Worm (Caenorhabditis elegans) whole organism, L4 larva: ENCODE results near the gene ethe-1.

Experiments used
- F49E8.2 ChIP-seq: sonication (generic microtip); optimal IDR thresholded peaks from 2 replicates; lab custom pipeline; 2016; ENCODE audit warnings: missing compliant biosample characterization, mild to moderate bottlenecking, missing genetic modification characterization, borderline replicate concordance
- T20F7.1 ChIP-seq: fragments of 200-800 bp; sonication (Bioruptor generic); optimal IDR thresholded peaks from 2 replicates; lab custom pipeline; 2018; ENCODE audit warnings: mild to moderate bottlenecking, missing genetic modification characterization, missing compliant biosample characterization
- egl-27 ChIP-seq: sonication (generic microtip); optimal IDR thresholded peaks from 3 replicates; lab custom pipeline; 2017; ENCODE audit warnings: missing biosample characterization, missing genetic modification reagents, missing genetic modification characterization
- nhr-6 ChIP-seq: fragments of 150-350 bp; optimal IDR thresholded peaks from 2 replicates; lab custom pipeline; 2014; ENCODE audit warnings: missing biosample characterization, missing genetic modification characterization
- unc-62 ChIP-seq, 3 experiments: fragments of 150-350 bp in 1 of 3; sonication (generic microtip); optimal IDR thresholded peaks in 2 of 3; peaks in 1 of 3; 1 replicate in 1 of 3; 2 replicates in 2 of 3; lab custom pipeline; 2014 to 2017; ENCODE audit warnings: missing biosample characterization in 3 of 3, missing genetic modification characterization in 3 of 3, missing genetic modification reagents in 3 of 3, missing genotype in 1 of 3

The ethe-1 gene

ce11 chrIV:9459224-9459781 is 49.3 kb downstream of the ethe-1 start, which contains the start of gene copb-2 (continued):
- TF ChIP-seq F49E8.2 (tag; lab: Kevin White, UChicago): no peak
- peak; percentile 4 for TF ChIP-seq T20F7.1 (GFP tag; lab: Kevin White, UChicago)
- peak; percentile 61 for TF ChIP-seq nhr-6 (tag; lab: Kevin White, UChicago)

ce11 chrIV:9457400-9457799 is 51.2 kb downstream of the ethe-1 start, which contains the start of gene cutl-17:
cutl-17 (minus strand) TSS chrIV:9457500.
- TF ChIP-seq egl-27 (tag; lab: Kevin White, UChicago) (no peak), unc-62 (GFP tag; optimal IDR thresholded peaks at IDR 0.05 in 1 of 2; lab: Kevin White, UChicago) (peak in 1 of 2 experiments; percentile 84), unc-62 (tag; optimal IDR thresholded peaks at IDR 0.05; lab: Kevin White, UChicago) (no peak)
